Worm (Caenorhabditis elegans) whole organism, early embryonic: ENCODE data around the gene C35D10.1.

ENCODE experiments used
- B0310.2 ChIP-seq: sonication (generic microtip); optimal IDR thresholded peaks from 2 replicates; lab custom pipeline; 2016; ENCODE audit warnings: mild to moderate bottlenecking, missing genetic modification characterization, missing compliant biosample characterization
- F13C5.2 ChIP-seq: sonication (generic microtip); optimal IDR thresholded peaks from 2 replicates; lab custom pipeline; 2017; ENCODE audit warnings: mild to moderate bottlenecking, missing genetic modification characterization, inconsistent platforms, missing compliant biosample characterization
- aly-1 ChIP-seq: sonication (generic microtip); optimal IDR thresholded peaks from 2 replicates; lab custom pipeline; 2016; ENCODE audit warnings: missing genetic modification characterization, missing compliant biosample characterization
- ama-1 ChIP-seq: fragments of 150-350 bp; optimal IDR thresholded peaks from 2 replicates; lab custom pipeline; 2014
- ceh-13 ChIP-seq: fragments of 200-800 bp; sonication (Bioruptor generic); optimal IDR thresholded peaks from 2 replicates; lab custom pipeline; 2018; ENCODE audit warnings: mild to moderate bottlenecking, missing genetic modification characterization, missing compliant biosample characterization
- ceh-36 ChIP-seq: sonication (generic microtip); optimal IDR thresholded peaks from 2 replicates; lab custom pipeline; 2016; ENCODE audit warnings: missing genetic modification characterization, inconsistent platforms, missing compliant biosample characterization
- ets-7 ChIP-seq: sonication (generic microtip); optimal IDR thresholded peaks from 2 replicates; lab custom pipeline; 2016; ENCODE audit warnings: missing genotype, missing genetic modification characterization, missing compliant biosample characterization
- flt-1 ChIP-seq: fragments of 200-800 bp; sonication (Bioruptor generic); IDR thresholded peaks from 2 replicates; pipeline ENCODE4 v1.3.6; 2022; ENCODE audit warnings: missing genetic modification characterization, missing compliant biosample characterization
- hmbx-1 ChIP-seq: sonication (generic microtip); optimal IDR thresholded peaks from 2 replicates; lab custom pipeline; 2016; ENCODE audit warnings: mild to moderate bottlenecking, missing genetic modification characterization, missing compliant biosample characterization
- hmg-4 ChIP-seq: fragments of 200-800 bp; sonication (Bioruptor generic); optimal IDR thresholded peaks from 2 replicates; lab custom pipeline; 2018; ENCODE audit warnings: mild to moderate bottlenecking, missing genetic modification characterization, missing compliant biosample characterization
- hnd-1 ChIP-seq: sonication (generic microtip); optimal IDR thresholded peaks from 2 replicates; lab custom pipeline; 2016; ENCODE audit warnings: missing genetic modification characterization, missing compliant biosample characterization
- pes-1 ChIP-seq: fragments of 200-800 bp; sonication (Bioruptor generic); IDR thresholded peaks from 2 replicates; pipeline ENCODE4 v1.3.6; 2022; ENCODE audit warnings: missing genetic modification reagents, missing genetic modification characterization, missing compliant biosample characterization
- scrt-1 ChIP-seq: fragments of 200-800 bp; sonication (Bioruptor generic); IDR thresholded peaks from 2 replicates; pipeline ENCODE4 v1.3.6; 2022; ENCODE audit warnings: missing genetic modification characterization, missing compliant biosample characterization
- sea-1 ChIP-seq: fragments of 200-800 bp; sonication (Bioruptor generic); conservative IDR thresholded peaks from 2 replicates; pipeline ENCODE4 v1.3.6; 2022; ENCODE audit warnings: missing genetic modification characterization, missing compliant biosample characterization
- tbx-11 ChIP-seq: fragments of 200-800 bp; sonication (Bioruptor generic); IDR thresholded peaks from 2 replicates; pipeline ENCODE4 v1.3.6; 2022; ENCODE audit warnings: missing genetic modification characterization, missing compliant biosample characterization
- tbx-37 ChIP-seq: fragments of 200-800 bp; sonication (Bioruptor generic); conservative IDR thresholded peaks from 2 replicates; pipeline ENCODE4 v1.3.6; 2022; ENCODE audit warnings: missing genetic modification reagents, missing genetic modification characterization, missing compliant biosample characterization
- tra-4 ChIP-seq: sonication (generic microtip); optimal IDR thresholded peaks from 2 replicates; lab custom pipeline; 2017; ENCODE audit warnings: missing genetic modification characterization, missing compliant biosample characterization

The C35D10.1 gene

ce11 chrIII:4912317-4912716 is 32.8 kb downstream of the C35D10.1 start, which contains the start of the genes F26F4.9 and cee-1:
Gene F26F4.9 (minus strand): TSS chrIII:4912521.
Gene cee-1 (plus strand): TSS chrIII:4912699.
- no peak for TF ChIP-seq B0310.2
- 0 out of 2 replicates have a peak, but pooled peaks have one; percentile 25 for TF ChIP-seq tbx-37 (GFP tag; lab: Robert Waterston, UW)

DNA sequence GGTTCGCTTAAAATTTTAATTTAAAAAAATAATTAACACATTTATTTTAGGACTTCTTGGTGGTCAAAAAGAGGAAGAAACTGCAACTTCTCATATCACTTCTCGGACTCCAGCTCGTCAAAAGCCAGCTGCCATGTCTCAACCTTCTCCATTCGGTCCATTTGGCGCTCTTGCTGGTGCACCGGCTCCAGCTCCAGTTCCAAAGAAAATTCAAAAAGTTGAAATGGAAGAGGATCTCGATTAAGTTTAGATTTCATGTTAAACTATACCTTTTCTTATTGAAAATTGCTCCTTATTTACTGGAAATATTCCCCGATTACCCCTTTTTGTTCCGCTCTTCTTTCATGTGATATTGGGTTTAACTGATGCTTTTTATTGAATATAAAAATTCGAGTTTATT is 34.2 kb downstream of the C35D10.1 start:
- TF ChIP-seq tra-4 (tag; lab: Kevin White, UChicago) (no peak), hnd-1 (tag; lab: Kevin White, UChicago) (no peak), scrt-1 (GFP tag; lab: Robert Waterston, UW) (no peak), tbx-37 (GFP tag; lab: Robert Waterston, UW) (no peak), aly-1 (no peak), hmbx-1 (tag; lab: Kevin White, UChicago) (no peak), hmg-4 (no peak), flt-1 (GFP tag; lab: Robert Waterston, UW) (no peak)

DNA sequence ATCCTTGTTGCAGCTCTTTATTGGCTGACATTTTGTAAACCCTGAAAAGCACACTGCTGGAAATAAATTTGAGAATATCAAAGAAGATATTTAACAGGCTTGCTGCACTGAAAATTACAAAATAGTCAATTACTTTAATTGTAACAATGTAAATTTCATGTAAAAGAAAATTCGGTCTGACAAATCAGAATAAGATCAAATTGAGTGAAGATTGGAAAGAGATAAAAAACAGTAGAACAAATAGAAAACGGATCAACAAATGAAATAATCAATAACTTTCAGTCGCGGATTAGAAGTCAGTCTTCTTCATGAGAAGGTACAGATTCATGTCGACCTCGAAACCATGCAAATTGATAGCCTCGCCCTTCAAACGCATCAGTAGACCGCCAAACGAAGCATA is 37.5 kb downstream of the C35D10.1 start, which contains the start of gene rars-1:
Gene rars-1 (minus strand): TSS at position 101 of the 400 bp plus-strand sequence.
- TF ChIP-seq B0310.2 (no peak), scrt-1 (GFP tag; lab: Robert Waterston, UW) (no peak), aly-1 (no peak), ceh-13 (no peak), hnd-1 (tag; lab: Kevin White, UChicago) (no peak), F13C5.2 (tag; lab: Kevin White, UChicago) (no peak), hmg-4 (no peak), ets-7 (tag; lab: Kevin White, UChicago) (no peak), ceh-36 (tag; lab: Kevin White, UChicago) (no peak), flt-1 (GFP tag; lab: Robert Waterston, UW) (no peak), pes-1 (GFP tag; lab: Robert Waterston, UW) (no peak), ama-1 (no peak), tbx-37 (GFP tag; lab: Robert Waterston, UW) (no peak), tra-4 (tag; lab: Kevin White, UChicago) (no peak), hmbx-1 (tag; lab: Kevin White, UChicago) (no peak), tbx-11 (no peak)

- TF ChIP-seq ets-7 (tag; lab: Kevin White, UChicago) = no peak
- TF ChIP-seq flt-1 (GFP tag; lab: Robert Waterston, UW) = no peak
- no peak for TF ChIP-seq pes-1 (GFP tag; lab: Robert Waterston, UW)
- TF ChIP-seq B0310.2 = no peak
- no peak for TF ChIP-seq aly-1
- no peak for TF ChIP-seq tbx-37 (GFP tag; lab: Robert Waterston, UW)
- TF ChIP-seq hmg-4 = no peak
- TF ChIP-seq ama-1 = no peak
- TF ChIP-seq F13C5.2 (tag; lab: Kevin White, UChicago) = no peak
- no peak for TF ChIP-seq tra-4 (tag; lab: Kevin White, UChicago)
- TF ChIP-seq hmbx-1 (tag; lab: Kevin White, UChicago) = no peak
- TF ChIP-seq hnd-1 (tag; lab: Kevin White, UChicago) = no peak
- no peak for TF ChIP-seq ceh-13
- no peak for TF ChIP-seq ceh-36 (tag; lab: Kevin White, UChicago)
- no peak for TF ChIP-seq tbx-11
- TF ChIP-seq scrt-1 (GFP tag; lab: Robert Waterston, UW) = no peak
- TF ChIP-seq sea-1 (GFP tag; lab: Robert Waterston, UW) = no peak
Observed at ce11 chrIII:4917960-4918712, 38.6 kb downstream of the C35D10.1 start, which contains the start of gene rpb-8. Gene rpb-8 (minus strand): TSS chrIII:4918008.

DNA sequence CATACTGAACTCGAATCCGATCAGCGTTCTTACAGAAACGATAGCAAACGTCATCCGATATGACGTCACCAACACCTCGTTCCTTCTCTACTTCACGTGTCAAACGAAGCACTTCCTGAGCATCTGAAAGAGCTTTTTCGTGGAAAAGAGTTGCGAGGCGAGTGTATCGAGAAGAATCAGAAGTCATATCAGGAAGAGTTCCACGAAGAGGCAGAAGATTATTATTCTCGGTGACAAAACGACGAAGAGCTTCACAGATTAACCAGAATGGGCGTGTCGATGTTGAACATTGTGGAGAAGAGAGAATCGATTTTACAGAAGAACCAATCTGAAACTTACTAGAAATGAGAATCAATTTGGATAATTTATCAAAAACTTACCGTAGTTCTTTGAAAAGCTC is 39.4 kb downstream of the C35D10.1 start:
- TF ChIP-seq tra-4 (tag; lab: Kevin White, UChicago) (no peak), ceh-36 (tag; lab: Kevin White, UChicago) (no peak), B0310.2 (no peak), ets-7 (tag; lab: Kevin White, UChicago) (no peak), tbx-11 (no peak), F13C5.2 (tag; lab: Kevin White, UChicago) (no peak), pes-1 (GFP tag; lab: Robert Waterston, UW) (no peak), sea-1 (GFP tag; lab: Robert Waterston, UW) (no peak), ceh-13 (no peak), tbx-37 (GFP tag; lab: Robert Waterston, UW) (no peak), scrt-1 (GFP tag; lab: Robert Waterston, UW) (no peak), ama-1 (no peak), hmbx-1 (tag; lab: Kevin White, UChicago) (no peak), aly-1 (no peak), hmg-4 (no peak)

ce11 chrIII:4920221-4920620 is 40.7 kb downstream of the C35D10.1 start, which contains the start of gene ula-1:
Gene ula-1 (minus strand): TSS chrIII:4920321.
- TF ChIP-seq F13C5.2 (tag; lab: Kevin White, UChicago) (no peak), tbx-11 (no peak), B0310.2 (no peak), tbx-37 (GFP tag; lab: Robert Waterston, UW) (no peak), pes-1 (GFP tag; lab: Robert Waterston, UW) (no peak), ceh-36 (tag; lab: Kevin White, UChicago) (no peak), ets-7 (tag; lab: Kevin White, UChicago) (no peak), sea-1 (GFP tag; lab: Robert Waterston, UW) (no peak), aly-1 (no peak)

DNA sequence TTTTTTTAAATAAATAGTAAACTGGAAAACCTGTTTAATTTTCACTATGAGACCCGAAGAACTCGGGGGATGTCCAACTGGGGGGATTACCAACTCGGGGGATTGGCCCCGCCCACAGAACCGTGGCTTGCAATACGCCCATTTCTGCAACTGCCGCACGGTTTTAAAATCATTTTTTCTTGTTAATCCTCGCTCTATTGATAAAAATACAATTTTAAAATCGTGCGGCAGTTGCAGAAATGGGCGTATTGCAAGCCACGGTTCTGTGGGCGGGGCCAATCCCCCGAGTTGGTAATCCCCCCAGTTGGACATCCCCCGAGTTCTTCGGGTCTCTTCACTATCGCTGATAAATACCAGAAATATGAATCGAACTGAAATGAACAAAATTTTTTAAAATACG is 42.5 kb downstream of the C35D10.1 start, which contains the start of gene mmab-1:
Gene mmab-1 (minus strand): TSS at position 95 of the 400 bp plus-strand sequence.
- TF ChIP-seq pes-1 (GFP tag; lab: Robert Waterston, UW) = peak; percentile 55; the same call in 1 of the 2 replicates
